Worm (Caenorhabditis elegans) whole organism, L4/young adult: ENCODE data around the gene H35N09.1.
A peak's percentile ranks its signal among the peaks of the same experiment; 100 is the strongest.

Source experiments
- W03F9.2 ChIP-seq: fragments of 150-350 bp; optimal IDR thresholded peaks from 2 replicates; lab custom pipeline; 2014; ENCODE audit warnings: missing biosample characterization, missing genetic modification characterization
- dao-5 ChIP-seq: sonication (generic microtip); optimal IDR thresholded peaks from 2 replicates; lab custom pipeline; 2016; ENCODE audit warnings: missing genotype, missing genetic modification characterization, moderate library complexity, missing compliant biosample characterization
- him-1 ChIP-seq: sonication (generic microtip); optimal IDR thresholded peaks from 2 replicates; lab custom pipeline; 2016; ENCODE audit warnings: missing genotype, missing genetic modification reagents, missing genetic modification characterization, missing compliant biosample characterization

DNA sequence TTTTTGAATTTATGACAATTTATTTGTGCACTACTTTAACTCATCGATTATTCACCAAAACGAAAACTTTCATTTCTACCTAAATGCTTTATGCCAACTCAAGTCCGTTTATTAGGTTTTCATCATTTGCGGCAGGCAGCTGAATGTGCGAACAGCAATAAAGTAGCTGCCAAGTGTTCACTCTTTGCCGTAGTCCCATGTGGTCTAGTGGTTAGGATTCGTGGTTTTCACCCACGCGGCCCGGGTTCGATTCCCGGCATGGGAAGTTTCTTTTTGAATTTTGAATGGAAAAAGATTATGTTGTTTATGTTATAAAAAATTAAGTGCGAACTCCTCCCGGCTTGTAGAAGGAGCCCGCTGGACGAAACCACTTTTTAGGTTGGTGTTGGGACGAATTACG lies 41.1 kb downstream of the H35N09.1 start:
- TF ChIP-seq him-1: peak; percentile 68
- TF ChIP-seq dao-5 (tag; lab: Kevin White, UChicago): no peak
- peak; percentile 6 for TF ChIP-seq W03F9.2 (tag; lab: Kevin White, UChicago)
